Worm (Caenorhabditis elegans) whole organism, L4/young adult: ENCODE measurements around the gene nhr-118.

Experiments
- W03F9.2 ChIP-seq: fragments of 150-350 bp; optimal IDR thresholded peaks from 2 replicates; lab custom pipeline; 2014; ENCODE audit warnings: missing biosample characterization, missing genetic modification characterization
- dao-5 ChIP-seq: sonication (generic microtip); optimal IDR thresholded peaks from 2 replicates; lab custom pipeline; 2016; ENCODE audit warnings: missing genotype, missing genetic modification characterization, moderate library complexity, missing compliant biosample characterization
- him-1 ChIP-seq: sonication (generic microtip); optimal IDR thresholded peaks from 2 replicates; lab custom pipeline; 2016; ENCODE audit warnings: missing genotype, missing genetic modification reagents, missing genetic modification characterization, missing compliant biosample characterization

ce11 chrV:4360018-4360417, 47.6 kb upstream of the nhr-118 start:
- TF ChIP-seq him-1 (tag; lab: Kevin White, UChicago): no peak
- TF ChIP-seq dao-5: no peak
- no peak for TF ChIP-seq W03F9.2
